Worm (Caenorhabditis elegans) whole organism, late embryonic: Measurements from ENCODE around the gene C29F9.8.

Source experiments
- C38D4.7 ChIP-seq: fragments of 200-800 bp; sonication (Bioruptor generic); optimal IDR thresholded peaks from 2 replicates; lab custom pipeline; 2018; ENCODE audit warnings: mild to moderate bottlenecking, missing genetic modification characterization, moderate library complexity, missing compliant biosample characterization
- F13H6.1 ChIP-seq: sonication (generic microtip); optimal IDR thresholded peaks from 2 replicates; lab custom pipeline; 2016; ENCODE audit warnings: missing genetic modification characterization, missing compliant biosample characterization
- T23F11.4 ChIP-seq: fragments of 200-800 bp; sonication (Bioruptor generic); optimal IDR thresholded peaks from 2 replicates; lab custom pipeline; 2018; ENCODE audit warnings: mild to moderate bottlenecking, missing genetic modification characterization, missing compliant biosample characterization
- Y22D7AL.16 ChIP-seq: sonication (generic microtip); optimal IDR thresholded peaks from 2 replicates; lab custom pipeline; 2016; ENCODE audit warnings: missing genetic modification characterization, missing compliant biosample characterization
- ahr-1 ChIP-seq: sonication (generic microtip); optimal IDR thresholded peaks from 2 replicates; lab custom pipeline; 2016; ENCODE audit warnings: missing genetic modification characterization, missing compliant biosample characterization
- ama-1 ChIP-seq: fragments of 150-350 bp; optimal IDR thresholded peaks from 2 replicates; lab custom pipeline; 2014
- ceh-2 ChIP-seq: sonication (generic microtip); optimal IDR thresholded peaks from 2 replicates; lab custom pipeline; 2016; ENCODE audit warnings: missing genotype, missing genetic modification characterization, missing compliant biosample characterization
- ceh-24 ChIP-seq: sonication (generic microtip); optimal IDR thresholded peaks from 2 replicates; lab custom pipeline; 2016; ENCODE audit warnings: mild to moderate bottlenecking, missing genetic modification characterization, missing compliant biosample characterization
- ceh-30 ChIP-seq: fragments of 150-350 bp; optimal IDR thresholded peaks from 2 replicates; lab custom pipeline; 2014; ENCODE audit warnings: missing biosample characterization, missing genetic modification characterization
- ceh-31 ChIP-seq: sonication (generic microtip); optimal IDR thresholded peaks from 2 replicates; lab custom pipeline; 2016; ENCODE audit warnings: missing genetic modification characterization, missing compliant biosample characterization
- ceh-45 ChIP-seq: fragments of 200-800 bp; sonication (Bioruptor generic); IDR thresholded peaks from 2 replicates; pipeline ENCODE4 v1.3.6; 2022; ENCODE audit warnings: missing genetic modification reagents, missing genetic modification characterization, missing compliant biosample characterization
- ceh-48 ChIP-seq: sonication (generic microtip); optimal IDR thresholded peaks from 2 replicates; lab custom pipeline; 2016; ENCODE audit warnings: missing genetic modification characterization, inconsistent platforms, missing compliant biosample characterization
- ceh-6 ChIP-seq: fragments of 200-800 bp; sonication (Bioruptor generic); optimal IDR thresholded peaks from 2 replicates; lab custom pipeline; 2018; ENCODE audit warnings: mild to moderate bottlenecking, missing genetic modification characterization, missing compliant biosample characterization
- ceh-9 ChIP-seq: sonication (generic microtip); optimal IDR thresholded peaks from 2 replicates; lab custom pipeline; 2016; ENCODE audit warnings: mild to moderate bottlenecking, missing genetic modification characterization, inconsistent platforms, missing compliant biosample characterization
- che-1 ChIP-seq: sonication (generic microtip); optimal IDR thresholded peaks from 2 replicates; lab custom pipeline; 2016; ENCODE audit warnings: mild to moderate bottlenecking, missing genetic modification characterization, missing compliant biosample characterization
- dmd-4 ChIP-seq: sonication (generic microtip); optimal IDR thresholded peaks from 2 replicates; lab custom pipeline; 2016; ENCODE audit warnings: borderline replicate concordance, missing genetic modification characterization, missing compliant biosample characterization
- dve-1 ChIP-seq: sonication (generic microtip); optimal IDR thresholded peaks from 2 replicates; lab custom pipeline; 2017; ENCODE audit warnings: antibody characterized with exemption, mild to moderate bottlenecking, missing genetic modification characterization, missing compliant biosample characterization
- elt-2 ChIP-seq: sonication (generic microtip); optimal IDR thresholded peaks from 2 replicates; lab custom pipeline; 2016; ENCODE audit warnings: missing genetic modification reagents, missing genetic modification characterization, missing compliant biosample characterization
- fax-1 ChIP-seq: sonication (generic microtip); optimal IDR thresholded peaks from 2 replicates; lab custom pipeline; 2016; ENCODE audit warnings: missing genotype, missing genetic modification characterization, missing compliant biosample characterization
- fkh-6 ChIP-seq: sonication (generic microtip); optimal IDR thresholded peaks from 2 replicates; lab custom pipeline; 2016; ENCODE audit warnings: missing genetic modification characterization, missing compliant biosample characterization
- hlh-30 ChIP-seq: sonication (generic microtip); optimal IDR thresholded peaks from 2 replicates; lab custom pipeline; 2017; ENCODE audit warnings: antibody characterized with exemption, missing genetic modification characterization, missing compliant biosample characterization; ENCODE audit not compliant: insufficient read depth
- nfya-1 ChIP-seq: sonication (generic microtip); optimal IDR thresholded peaks from 2 replicates; lab custom pipeline; 2017; ENCODE audit warnings: missing genetic modification characterization, mild to moderate bottlenecking, missing compliant biosample characterization, antibody characterized with exemption, moderate library complexity
- nhr-11 ChIP-seq: fragments of 150-350 bp; optimal IDR thresholded peaks from 2 replicates; lab custom pipeline; 2014; ENCODE audit warnings: missing biosample characterization, missing genetic modification characterization
- npax-4 ChIP-seq: sonication (generic microtip); optimal IDR thresholded peaks from 2 replicates; lab custom pipeline; 2016; ENCODE audit warnings: missing genetic modification characterization, missing compliant biosample characterization
- odd-2 ChIP-seq: sonication (generic microtip); optimal IDR thresholded peaks from 2 replicates; lab custom pipeline; 2017; ENCODE audit warnings: antibody characterized with exemption, mild to moderate bottlenecking, missing genetic modification characterization, missing compliant biosample characterization
- pag-3 ChIP-seq: sonication (generic microtip); optimal IDR thresholded peaks from 2 replicates; lab custom pipeline; 2016; ENCODE audit warnings: missing compliant biosample characterization, missing genetic modification characterization, borderline replicate concordance
- pat-9 ChIP-seq: fragments of 200-800 bp; sonication (Bioruptor generic); optimal IDR thresholded peaks from 2 replicates; lab custom pipeline; 2018; ENCODE audit warnings: mild to moderate bottlenecking, missing genetic modification characterization, moderate library complexity, missing compliant biosample characterization
- pax-1 ChIP-seq: fragments of 150-350 bp; optimal IDR thresholded peaks from 2 replicates; lab custom pipeline; 2014; ENCODE audit warnings: missing biosample characterization, missing genetic modification characterization
- pha-2 ChIP-seq: sonication (generic microtip); optimal IDR thresholded peaks from 2 replicates; lab custom pipeline; 2017; ENCODE audit warnings: mild to moderate bottlenecking, missing genetic modification characterization, missing compliant biosample characterization
- pha-4 ChIP-seq: fragments of 150-350 bp; optimal IDR thresholded peaks from 2 replicates; lab custom pipeline; 2018; ENCODE audit warnings: missing biosample characterization, missing genetic modification reagents, missing genetic modification characterization
- pqm-1 ChIP-seq: sonication (generic microtip); optimal IDR thresholded peaks from 2 replicates; lab custom pipeline; 2016; ENCODE audit warnings: missing genetic modification characterization, missing compliant biosample characterization
- pros-1 ChIP-seq: fragments of 150-350 bp; optimal IDR thresholded peaks from 2 replicates; lab custom pipeline; 2014; ENCODE audit warnings: missing biosample characterization, missing genetic modification reagents, missing genetic modification characterization
- ttx-3 ChIP-seq: sonication (generic microtip); optimal IDR thresholded peaks from 2 replicates; lab custom pipeline; 2016; ENCODE audit warnings: missing genetic modification reagents, missing genetic modification characterization, missing compliant biosample characterization
- unc-3 ChIP-seq, 2 experiments: fragments of 200-800 bp in 1 of 2; sonication (Bioruptor generic) in 1 of 2; sonication (generic microtip) in 1 of 2; conservative IDR thresholded peaks in 1 of 2; optimal IDR thresholded peaks in 1 of 2; 2 replicates each; pipeline versions ENCODE4 v1.3.6 to Lab custom; 2016 to 2022; ENCODE audit warnings: missing compliant biosample characterization in 2 of 2, missing genetic modification characterization in 2 of 2, missing genetic modification reagents in 1 of 2
- unc-42 ChIP-seq: sonication (generic microtip); optimal IDR thresholded peaks from 2 replicates; lab custom pipeline; 2016; ENCODE audit warnings: missing genotype, missing genetic modification characterization, missing compliant biosample characterization
- unc-55 ChIP-seq: sonication (generic microtip); optimal IDR thresholded peaks from 2 replicates; lab custom pipeline; 2017; ENCODE audit warnings: missing biosample characterization, missing genetic modification reagents, missing genetic modification characterization
- unc-86 ChIP-seq: sonication (generic microtip); optimal IDR thresholded peaks from 2 replicates; lab custom pipeline; 2016; ENCODE audit warnings: missing genetic modification characterization, missing compliant biosample characterization
- zip-5 ChIP-seq: sonication (generic microtip); optimal IDR thresholded peaks from 2 replicates; lab custom pipeline; 2016; ENCODE audit warnings: missing genetic modification characterization, missing compliant biosample characterization
- ztf-16 ChIP-seq: sonication (generic microtip); optimal IDR thresholded peaks from 2 replicates; lab custom pipeline; 2017; ENCODE audit warnings: missing genetic modification characterization, missing compliant biosample characterization

The C29F9.8 gene

DNA sequence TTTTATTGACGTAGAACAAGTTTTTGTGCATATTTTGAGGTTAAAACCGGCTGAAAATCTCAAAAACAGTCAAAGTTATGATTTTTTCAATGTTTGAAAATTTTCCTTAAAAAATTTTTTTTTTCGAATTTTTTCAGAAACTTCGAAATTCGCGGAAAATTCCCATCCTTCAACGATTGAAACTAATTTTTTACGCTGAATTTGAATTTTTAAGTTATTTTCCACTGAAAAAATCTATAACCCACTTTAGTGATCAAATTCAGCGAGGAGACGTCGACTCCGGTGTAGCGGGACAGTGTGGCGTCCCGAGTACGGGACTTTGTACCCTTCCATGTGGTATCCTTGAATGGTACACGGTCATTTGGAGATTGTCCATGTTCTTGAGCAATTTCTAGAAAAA lies 4.7 kb downstream of the C29F9.8 start:
- TF ChIP-seq F13H6.1 = no peak
- no peak for TF ChIP-seq nfya-1 (tag; lab: Kevin White, UChicago)
- TF ChIP-seq pha-2 (tag; lab: Kevin White, UChicago) = no peak
- TF ChIP-seq dmd-4 = no peak
- no peak for TF ChIP-seq elt-2
- no peak for TF ChIP-seq pag-3 (tag; lab: Kevin White, UChicago)
- TF ChIP-seq unc-86 (tag; lab: Kevin White, UChicago) = no peak
- TF ChIP-seq unc-3 (GFP tag; conservative IDR thresholded peaks at IDR 0.05; lab: Robert Waterston, UW) = no peak
- TF ChIP-seq unc-3 (tag; optimal IDR thresholded peaks at IDR 0.05; lab: Kevin White, UChicago) = no peak
- TF ChIP-seq unc-55 = no peak

DNA sequence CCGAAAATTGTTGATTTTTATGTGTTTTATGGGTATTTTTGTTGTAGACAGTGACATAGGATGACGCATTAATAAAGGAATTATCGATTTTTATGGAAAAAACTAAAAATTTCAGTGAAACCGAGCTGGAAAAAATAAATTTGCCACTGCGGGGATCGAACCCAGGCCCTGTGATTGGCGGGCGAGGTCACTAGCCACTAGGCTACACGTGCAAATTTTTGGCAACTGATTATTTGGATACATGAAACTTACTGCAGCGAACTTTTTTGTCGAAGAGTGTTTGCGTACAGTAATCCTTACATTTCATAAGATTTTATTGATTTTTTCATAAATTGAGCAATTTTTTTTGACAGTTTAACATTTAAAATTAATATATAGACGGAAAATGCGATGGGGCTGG lies 7.8 kb downstream of the C29F9.8 start:
- TF ChIP-seq che-1 (tag; lab: Kevin White, UChicago) = peak; percentile 25
- peak; percentile 16 for TF ChIP-seq nfya-1 (tag; lab: Kevin White, UChicago)
- TF ChIP-seq unc-3 (GFP tag; conservative IDR thresholded peaks at IDR 0.05; lab: Robert Waterston, UW) = no peak
- no peak for TF ChIP-seq unc-3 (tag; optimal IDR thresholded peaks at IDR 0.05; lab: Kevin White, UChicago)
- no peak for TF ChIP-seq ztf-16
- TF ChIP-seq ama-1 (lab: Kevin White, UChicago) = peak; percentile 54
- TF ChIP-seq Y22D7AL.16 (tag; lab: Kevin White, UChicago) = no peak
- no peak for TF ChIP-seq zip-5
- no peak for TF ChIP-seq nhr-11 (tag; lab: Kevin White, UChicago)

- TF ChIP-seq ahr-1 = no peak
- peak; percentile 41 for TF ChIP-seq ceh-31
- peak; percentile 55 for TF ChIP-seq nfya-1 (tag; lab: Kevin White, UChicago)
- TF ChIP-seq unc-42 (tag; lab: Kevin White, UChicago) = peak; percentile 66
- TF ChIP-seq ceh-2 = no peak
- no peak for TF ChIP-seq ceh-45
- peak; percentile 82 for TF ChIP-seq ceh-48 (tag; lab: Kevin White, UChicago)
- no peak for TF ChIP-seq ceh-9 (tag; lab: Kevin White, UChicago)
Observed at ce11 chrIII:87183-87582, 9.7 kb downstream of the C29F9.8 start, which contains the start of the genes F54C4.4 and mrpl-40. F54C4.4 (minus strand) TSS chrIII:87381. mrpl-40 (plus strand) TSS chrIII:87559.

ce11 chrIII:86316-86715 lies 10.6 kb downstream of the C29F9.8 start, which contains the start of gene attf-3:
attf-3 (minus strand) TSS chrIII:86384.
- peak; percentile 45 for TF ChIP-seq unc-55
- TF ChIP-seq F13H6.1 = no peak
- peak; percentile 4 for TF ChIP-seq ceh-31
- TF ChIP-seq dve-1 (tag; lab: Kevin White, UChicago) = peak; percentile 38
- no peak for TF ChIP-seq fkh-6 (tag; lab: Kevin White, UChicago)
- peak; percentile 59 for TF ChIP-seq unc-42 (tag; lab: Kevin White, UChicago)
- TF ChIP-seq hlh-30 (tag; lab: Kevin White, UChicago) = peak; percentile 73
- no peak for TF ChIP-seq ceh-6 (GFP tag; lab: Kevin White, UChicago)
- peak; percentile 43 for TF ChIP-seq pax-1 (tag; lab: Kevin White, UChicago)
- peak; percentile 47 for TF ChIP-seq nfya-1 (tag; lab: Kevin White, UChicago)
- TF ChIP-seq ama-1 (lab: Kevin White, UChicago) = no peak
- no peak for TF ChIP-seq ahr-1
- TF ChIP-seq pros-1 (tag; lab: Kevin White, UChicago) = no peak
- TF ChIP-seq pat-9 (tag; lab: Kevin White, UChicago) = no peak

- TF ChIP-seq nfya-1 (tag; lab: Kevin White, UChicago) = peak; percentile 97
- no peak for TF ChIP-seq ceh-30
- TF ChIP-seq C38D4.7 (GFP tag; lab: Kevin White, UChicago) = no peak
- no peak for TF ChIP-seq ceh-2
- TF ChIP-seq pax-1 (tag; lab: Kevin White, UChicago) = no peak
Observed at ce11 chrIII:84372-84771, 12.5 kb downstream of the C29F9.8 start.

DNA sequence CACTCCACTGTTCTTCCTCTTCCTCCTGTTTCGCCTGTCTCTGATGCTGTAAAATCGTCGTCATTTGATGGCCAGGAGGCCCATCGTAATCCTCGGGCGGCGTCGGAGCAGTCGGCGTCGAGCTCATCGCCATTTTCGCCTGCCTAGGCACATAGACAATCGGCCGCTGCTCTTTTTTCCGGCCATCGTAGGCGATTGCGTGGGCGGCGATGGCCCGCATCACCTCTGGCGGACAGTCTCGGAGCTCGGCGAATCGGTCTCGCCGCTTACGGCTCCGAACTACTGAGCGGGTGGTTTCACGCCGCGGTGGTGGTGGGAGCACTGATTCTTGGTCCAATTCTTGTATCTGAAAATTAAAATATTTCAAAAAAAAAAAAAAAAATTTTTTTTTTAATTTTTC lies 24.8 kb downstream of the C29F9.8 start:
- TF ChIP-seq elt-2 (no peak), unc-42 (tag; lab: Kevin White, UChicago) (no peak), F13H6.1 (no peak), fax-1 (tag; lab: Kevin White, UChicago) (no peak), odd-2 (tag; lab: Kevin White, UChicago) (no peak), dve-1 (tag; lab: Kevin White, UChicago) (no peak), pqm-1 (no peak), ttx-3 (no peak), T23F11.4 (no peak), pros-1 (tag; lab: Kevin White, UChicago) (no peak), pha-4 (no peak), hlh-30 (tag; lab: Kevin White, UChicago) (no peak), unc-3 (GFP tag; conservative IDR thresholded peaks at IDR 0.05; lab: Robert Waterston, UW) (no peak), unc-3 (tag; optimal IDR thresholded peaks at IDR 0.05; lab: Kevin White, UChicago) (no peak), dmd-4 (no peak), ceh-24 (tag; lab: Kevin White, UChicago) (no peak), npax-4 (tag; lab: Kevin White, UChicago) (no peak)
